Worm (Caenorhabditis elegans) whole organism, mixed stage, embryonic: Measurements from ENCODE around the gene lips-9.
A peak's percentile ranks its signal among the peaks of the same experiment; 100 is the strongest.

ENCODE experiments used
- bed-3 ChIP-seq: fragments of 200-800 bp; sonication (Bioruptor generic); optimal IDR thresholded peaks from 3 replicates; lab custom pipeline; 2018; ENCODE audit warnings: mild to moderate bottlenecking, missing genetic modification characterization, moderate library complexity, missing compliant biosample characterization
- ces-1 ChIP-seq: fragments of 150-350 bp; optimal IDR thresholded peaks from 2 replicates; lab custom pipeline; 2014; ENCODE audit warnings: missing biosample characterization, missing genetic modification reagents, missing genetic modification characterization
- drap-1 ChIP-seq: fragments of 200-800 bp; sonication (Bioruptor generic); optimal IDR thresholded peaks from 3 replicates; lab custom pipeline; 2018; ENCODE audit warnings: mild to moderate bottlenecking, missing genetic modification characterization, missing compliant biosample characterization
- elt-1 ChIP-seq: sonication (generic microtip); optimal IDR thresholded peaks from 2 replicates; lab custom pipeline; 2017; ENCODE audit warnings: missing genetic modification characterization, mild to moderate bottlenecking, missing compliant biosample characterization, antibody characterized with exemption, moderate library complexity, borderline replicate concordance; ENCODE audit not compliant: insufficient read depth
- ham-2 ChIP-seq: fragments of 200-800 bp; sonication (Bioruptor generic); optimal IDR thresholded peaks from 2 replicates; lab custom pipeline; 2018; ENCODE audit warnings: mild to moderate bottlenecking, missing genetic modification characterization, missing compliant biosample characterization
- lin-13 ChIP-seq: fragments of 150-350 bp; optimal IDR thresholded peaks from 2 replicates; lab custom pipeline; 2014; ENCODE audit warnings: missing biosample characterization, missing genetic modification characterization
- lin-32 ChIP-seq: fragments of 200-800 bp; sonication (Bioruptor generic); optimal IDR thresholded peaks from 2 replicates; lab custom pipeline; 2018; ENCODE audit warnings: mild to moderate bottlenecking, missing genetic modification characterization, missing compliant biosample characterization
- lsy-2 ChIP-seq: fragments of 150-350 bp; optimal IDR thresholded peaks from 2 replicates; lab custom pipeline; 2014; ENCODE audit warnings: missing biosample characterization, missing genetic modification characterization
- nhr-12 ChIP-seq: fragments of 150-350 bp; optimal IDR thresholded peaks from 2 replicates; lab custom pipeline; 2014; ENCODE audit warnings: missing biosample characterization, missing genetic modification characterization
- nhr-28 ChIP-seq: fragments of 150-350 bp; optimal IDR thresholded peaks from 2 replicates; lab custom pipeline; 2014; ENCODE audit warnings: missing biosample characterization, missing genetic modification characterization
- nhr-76 ChIP-seq: sonication (generic microtip); optimal IDR thresholded peaks from 2 replicates; lab custom pipeline; 2017; ENCODE audit warnings: missing biosample characterization, missing genetic modification characterization
- snpc-4 ChIP-seq: fragments of 150-350 bp; optimal IDR thresholded peaks from 2 replicates; lab custom pipeline; 2014; ENCODE audit warnings: missing biosample characterization, missing genetic modification characterization
- sptf-1 ChIP-seq: sonication (generic microtip); optimal IDR thresholded peaks from 2 replicates; lab custom pipeline; 2017; ENCODE audit warnings: mild to moderate bottlenecking, missing genetic modification characterization, moderate library complexity, missing compliant biosample characterization
- unc-39 ChIP-seq: fragments of 150-350 bp; optimal IDR thresholded peaks from 2 replicates; lab custom pipeline; 2014; ENCODE audit warnings: missing biosample characterization, missing genetic modification characterization

DNA sequence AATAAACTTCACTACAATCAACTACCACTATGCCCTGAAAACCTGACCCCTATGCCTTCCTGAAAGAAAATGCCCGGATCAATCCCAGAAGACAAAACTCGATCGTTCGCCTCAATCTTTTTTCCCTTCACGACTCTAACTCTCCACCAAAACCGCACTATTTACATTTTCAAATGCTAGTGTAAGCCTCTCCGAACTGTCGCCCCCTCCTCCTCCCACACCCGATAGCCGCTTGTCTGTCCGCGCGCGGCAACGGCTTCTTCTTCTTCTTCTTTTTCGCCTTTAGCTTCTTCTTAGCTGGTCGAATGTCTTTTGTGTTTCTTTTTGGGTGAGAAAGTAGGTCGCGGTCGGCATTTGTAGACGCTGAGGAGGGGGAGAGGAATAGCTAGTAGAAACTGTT lies 25.0 kb upstream of the lips-9 start:
- TF ChIP-seq bed-3 (GFP tag; lab: Kevin White, UChicago) (no peak), lin-32 (GFP tag; lab: Kevin White, UChicago) (no peak), unc-39 (no peak), elt-1 (tag; lab: Kevin White, UChicago) (no peak), lsy-2 (tag; lab: Kevin White, UChicago) (no peak), sptf-1 (tag; lab: Kevin White, UChicago) (no peak), snpc-4 (tag; lab: Kevin White, UChicago) (no peak), ham-2 (GFP tag; lab: Kevin White, UChicago) (peak; percentile 81), nhr-12 (no peak), nhr-76 (tag; lab: Kevin White, UChicago) (no peak), lin-13 (no peak), nhr-28 (tag; lab: Kevin White, UChicago) (no peak), drap-1 (GFP tag; lab: Kevin White, UChicago) (no peak), ces-1 (no peak)
